Fruit fly (Drosophila melanogaster) whole organism, embryonic: ENCODE measurements around the gene Ids.

Experiments
- Ada2b ChIP-seq: fragments of 200-800 bp; sonication (Bioruptor generic); IDR thresholded peaks from 2 replicates; pipeline ENCODE4 v1.3.6; 2022; ENCODE audit warnings: missing biosample characterization, missing genetic modification characterization
- CG11723 ChIP-seq: fragments of 200-800 bp; sonication (Bioruptor generic); optimal IDR thresholded peaks from 2 replicates; lab custom pipeline; 2017; ENCODE audit warnings: missing biosample characterization, mild to moderate bottlenecking, missing genetic modification characterization
- CG13775 ChIP-seq: fragments of 200-800 bp; sonication (Bioruptor generic); optimal IDR thresholded peaks from 3 replicates; lab custom pipeline; 2017; ENCODE audit warnings: missing biosample characterization, mild to moderate bottlenecking, missing genetic modification characterization
- CG4282 ChIP-seq: fragments of 200-800 bp; sonication (Bioruptor generic); optimal IDR thresholded peaks from 2 replicates; lab custom pipeline; 2016; ENCODE audit warnings: missing biosample characterization, missing genetic modification characterization
- CG8478 ChIP-seq: fragments of >200 bp; optimal IDR thresholded peaks from 2 replicates; lab custom pipeline; 2018
- ato ChIP-seq: fragments of 200-800 bp; sonication (Bioruptor generic); IDR thresholded peaks from 2 replicates; pipeline ENCODE4 v1.3.6; 2022; ENCODE audit warnings: missing biosample characterization, missing genetic modification characterization; ENCODE audit not compliant: partially characterized antibody
- az2 ChIP-seq: fragments of 200-800 bp; sonication (Bioruptor generic); optimal IDR thresholded peaks from 3 replicates; lab custom pipeline; 2016; ENCODE audit warnings: missing biosample characterization, missing genetic modification characterization
- hbn ChIP-seq: fragments of 200-800 bp; sonication (Bioruptor generic); IDR thresholded peaks from 2 replicates; pipeline ENCODE4 v1.3.6; 2022; ENCODE audit warnings: missing biosample characterization, missing genetic modification characterization; ENCODE audit not compliant: partially characterized antibody
- trh ChIP-seq: fragments of 200-800 bp; sonication (Bioruptor generic); optimal IDR thresholded peaks from 2 replicates; lab custom pipeline; 2016; ENCODE audit warnings: missing biosample characterization, missing genetic modification characterization

dm6 chr3L:3338028-3338855 lies 39.8 kb upstream of the Ids start:
- no peak for TF ChIP-seq az2 (GFP tag; lab: Kevin White, UChicago)
- no peak for TF ChIP-seq hbn (GFP tag; lab: Robert Waterston, UW)
- no peak for TF ChIP-seq CG13775 (GFP tag; lab: Kevin White, UChicago)
- TF ChIP-seq CG11723 (GFP tag; lab: Kevin White, UChicago) = no peak
- no peak for TF ChIP-seq CG8478 (lab: Kevin White, UChicago)
- TF ChIP-seq trh (GFP tag; lab: Kevin White, UChicago) = no peak
- no peak for TF ChIP-seq CG4282 (GFP tag; lab: Kevin White, UChicago)
- no peak for TF ChIP-seq Ada2b (GFP tag; lab: Robert Waterston, UW)
- 0 out of 2 replicates have a peak, but pooled peaks have one; percentile 25 for TF ChIP-seq ato (GFP tag; lab: Robert Waterston, UW)
